Worm (Caenorhabditis elegans) whole organism, midembryonic: Measurements from ENCODE around the gene glb-3.

Source experiments
- T22C8.4 ChIP-seq: fragments of 200-800 bp; sonication (Bioruptor generic); IDR thresholded peaks from 2 replicates; pipeline ENCODE4 v1.3.6; 2022; ENCODE audit warnings: missing genetic modification characterization, missing compliant biosample characterization
- flt-1 ChIP-seq: fragments of 200-800 bp; sonication (Bioruptor generic); IDR thresholded peaks from 2 replicates; pipeline ENCODE4 v1.3.6; 2022; ENCODE audit warnings: missing genetic modification characterization, missing compliant biosample characterization
- klf-2 ChIP-seq: fragments of 200-800 bp; sonication (Bioruptor generic); conservative IDR thresholded peaks from 2 replicates; pipeline ENCODE4 v1.3.6; 2022; ENCODE audit warnings: missing genetic modification reagents, missing genetic modification characterization, missing compliant biosample characterization

- TF ChIP-seq flt-1 (GFP tag; lab: Robert Waterston, UW) (no peak), T22C8.4 (no peak), klf-2 (GFP tag; lab: Robert Waterston, UW) (no peak)
Observed at ce11 chrV:11087519-11087998, 46.8 kb upstream of the glb-3 start, which contains the start of gene Y42A5A.1.
